Fruit fly (Drosophila melanogaster) S2 (cell line): Measurements from ENCODE around the gene Dscam2.

Experiments used
- CG8478 ChIP-seq: fragments of >200 bp; optimal IDR thresholded peaks from 2 replicates; lab custom pipeline; 2018
- CTCF ChIP-seq, 2 experiments: fragments of >200 bp; optimal IDR thresholded peaks; 2 replicates each; lab custom pipeline; 2018

Dscam2 gene

dm6 chr3L:7151521-7152465, 37.9 kb downstream of the Dscam2 start:
- TF ChIP-seq CTCF (optimal IDR thresholded peaks at IDR 0.05; lab: Kevin White, UChicago) (no peak), CG8478 (lab: Kevin White, UChicago) (no peak)

dm6 chr3L:7150850-7151249, 38.9 kb downstream of the Dscam2 start:
- TF ChIP-seq CTCF (optimal IDR thresholded peaks at IDR 0.05; lab: Kevin White, UChicago) = no peak
- TF ChIP-seq CG8478 (lab: Kevin White, UChicago) = no peak

- no peak for TF ChIP-seq CTCF (optimal IDR thresholded peaks at IDR 0.05; lab: Kevin White, UChicago)
- TF ChIP-seq CG8478 (lab: Kevin White, UChicago) = no peak
Measured at dm6 chr3L:7149827-7150226, 39.9 kb downstream of the Dscam2 start.

dm6 chr3L:7149388-7149787, 40.3 kb downstream of the Dscam2 start:
- TF ChIP-seq CG8478 (lab: Kevin White, UChicago) (no peak), CTCF (optimal IDR thresholded peaks at IDR 0.05; lab: Kevin White, UChicago) (no peak)

dm6 chr3L:7147796-7148195, 41.9 kb downstream of the Dscam2 start:
- TF ChIP-seq CTCF (optimal IDR thresholded peaks at IDR 0.05; lab: Kevin White, UChicago) = no peak
- no peak for TF ChIP-seq CG8478 (lab: Kevin White, UChicago)

dm6 chr3L:7143283-7143682, 46.4 kb downstream of the Dscam2 start:
- TF ChIP-seq CTCF (optimal IDR thresholded peaks at IDR 0.05; lab: Kevin White, UChicago) (no peak), CG8478 (lab: Kevin White, UChicago) (no peak)

dm6 chr3L:7137613-7138189, 52.0 kb downstream of the Dscam2 start:
- TF ChIP-seq CG8478 (lab: Kevin White, UChicago) (no peak), CTCF (optimal IDR thresholded peaks at IDR 0.05; lab: Kevin White, UChicago) (no peak)

- TF ChIP-seq CTCF (optimal IDR thresholded peaks at IDR 0.05; lab: Kevin White, UChicago) = no peak
- TF ChIP-seq CG8478 (lab: Kevin White, UChicago) = no peak
Measured at dm6 chr3L:7136663-7137062, 53.1 kb downstream of the Dscam2 start.

dm6 chr3L:7134818-7135217, 54.9 kb downstream of the Dscam2 start:
- TF ChIP-seq CTCF (optimal IDR thresholded peaks at IDR 0.05; lab: Kevin White, UChicago) (no peak), CG8478 (lab: Kevin White, UChicago) (no peak)

- no peak for TF ChIP-seq CTCF (optimal IDR thresholded peaks at IDR 0.05; lab: Kevin White, UChicago)
- TF ChIP-seq CG8478 (lab: Kevin White, UChicago) = no peak
Measured at dm6 chr3L:7133699-7134655, 55.8 kb downstream of the Dscam2 start, which contains the start of gene melt. TSS of gene melt (plus strand) at chr3L:7134516.

dm6 chr3L:7132593-7132992, 57.1 kb downstream of the Dscam2 start:
- no peak for TF ChIP-seq CTCF (optimal IDR thresholded peaks at IDR 0.05; lab: Kevin White, UChicago)
- TF ChIP-seq CG8478 (lab: Kevin White, UChicago) = no peak

dm6 chr3L:7131447-7131983, 58.2 kb downstream of the Dscam2 start, which contains the start of gene Acbp2:
TSS of gene Acbp2 (plus strand) at chr3L:7131863.
- no peak for TF ChIP-seq CTCF (optimal IDR thresholded peaks at IDR 0.05; lab: Kevin White, UChicago)
- no peak for TF ChIP-seq CG8478 (lab: Kevin White, UChicago)

- TF ChIP-seq CG8478 (lab: Kevin White, UChicago) = no peak
- TF ChIP-seq CTCF (optimal IDR thresholded peaks at IDR 0.05; lab: Kevin White, UChicago) = no peak
Measured at dm6 chr3L:7130574-7130973, 59.2 kb downstream of the Dscam2 start, which contains the start of gene Acbp3. TSS of gene Acbp3 (plus strand) at chr3L:7130874.
